Worm (Caenorhabditis elegans): ENCODE data around the gene sfxn-1.4.

The sfxn-1.4 gene

DNA sequence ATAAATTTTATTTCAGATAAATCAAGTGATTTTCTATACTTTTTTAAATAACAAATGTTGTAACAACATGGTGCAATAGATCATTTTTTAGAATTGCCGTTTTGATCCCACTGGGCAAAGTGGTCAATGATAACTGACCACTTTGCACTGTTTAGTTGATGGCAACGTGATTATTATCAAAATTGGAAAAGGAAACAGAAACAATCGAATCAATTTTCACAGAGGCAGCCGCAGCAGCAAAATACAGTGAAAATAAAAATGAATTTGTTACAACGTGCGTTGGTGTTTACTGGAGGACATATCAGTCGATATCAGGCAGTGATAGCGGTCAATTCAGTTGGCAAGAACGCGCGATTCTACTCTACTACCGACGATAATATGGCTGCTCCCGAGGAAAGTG lies 24.8 kb upstream of the sfxn-1.4 start, which contains the start of gene VF13D12L.3:
Gene VF13D12L.3 (plus strand): TSS at position 223 of the 400 bp plus-strand sequence.
- TF ChIP-seq pha-2 (tag; optimal IDR thresholded peaks at IDR 0.05), result no peak
- no peak for TF ChIP-seq Y22D7AL.16 (tag; optimal IDR thresholded peaks at IDR 0.05)
- TF ChIP-seq T23F11.4 (GFP tag; optimal IDR thresholded peaks at IDR 0.05), result no peak
- TF ChIP-seq pha-4 (tag; optimal IDR thresholded peaks at IDR 0.05), result no peak
- no peak for TF ChIP-seq ceh-22 (tag; optimal IDR thresholded peaks at IDR 0.05)
- TF ChIP-seq madf-2 (tag; optimal IDR thresholded peaks at IDR 0.05), result no peak
- no peak for TF ChIP-seq F13H6.1 (tag; optimal IDR thresholded peaks at IDR 0.05)
- no peak for TF ChIP-seq ets-4 (tag; optimal IDR thresholded peaks at IDR 0.05)

DNA sequence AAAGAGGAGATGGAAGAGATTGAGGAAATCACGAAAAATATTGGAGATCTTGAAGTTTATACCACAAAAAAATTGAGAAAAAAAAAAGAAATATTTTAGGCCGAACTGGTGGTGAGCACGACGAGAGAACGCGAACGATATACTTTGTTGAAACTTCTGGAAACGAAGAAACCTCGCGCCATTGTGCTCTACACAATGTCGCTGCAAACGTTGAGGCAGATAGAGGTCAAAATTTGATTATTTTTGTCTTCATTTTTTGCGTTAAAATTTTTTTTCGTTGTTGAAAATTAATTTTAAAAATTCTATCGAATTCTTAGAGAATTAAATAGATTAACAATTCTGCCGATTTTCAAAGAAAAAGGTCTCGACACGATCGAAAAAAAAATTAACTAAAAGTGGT lies 19.6 kb upstream of the sfxn-1.4 start:
- TF ChIP-seq npax-4 (tag; optimal IDR thresholded peaks at IDR 0.05), result no peak
- no peak for TF ChIP-seq nhr-232 (tag; optimal IDR thresholded peaks at IDR 0.05)
- no peak for TF ChIP-seq fkh-6 (tag; optimal IDR thresholded peaks at IDR 0.05)
- TF ChIP-seq gmeb-2 (tag; optimal IDR thresholded peaks at IDR 0.05), result no peak
- no peak for TF ChIP-seq K02D7.2 (tag; optimal IDR thresholded peaks at IDR 0.05)
- TF ChIP-seq ceh-22 (tag; optimal IDR thresholded peaks at IDR 0.05), result no peak
- no peak for TF ChIP-seq eyg-1 (tag; optimal IDR thresholded peaks at IDR 0.05)
- TF ChIP-seq dmd-4 (tag; optimal IDR thresholded peaks at IDR 0.05; ENCODE audit: borderline replicate concordance), result no peak
- no peak for TF ChIP-seq rnt-1 (tag; optimal IDR thresholded peaks at IDR 0.05)
- no peak for TF ChIP-seq unc-42 (tag; optimal IDR thresholded peaks at IDR 0.05)
- TF ChIP-seq fkh-10 (GFP tag; optimal IDR thresholded peaks at IDR 0.05), result no peak
- TF ChIP-seq pax-1 (tag; optimal IDR thresholded peaks at IDR 0.05), result no peak

DNA sequence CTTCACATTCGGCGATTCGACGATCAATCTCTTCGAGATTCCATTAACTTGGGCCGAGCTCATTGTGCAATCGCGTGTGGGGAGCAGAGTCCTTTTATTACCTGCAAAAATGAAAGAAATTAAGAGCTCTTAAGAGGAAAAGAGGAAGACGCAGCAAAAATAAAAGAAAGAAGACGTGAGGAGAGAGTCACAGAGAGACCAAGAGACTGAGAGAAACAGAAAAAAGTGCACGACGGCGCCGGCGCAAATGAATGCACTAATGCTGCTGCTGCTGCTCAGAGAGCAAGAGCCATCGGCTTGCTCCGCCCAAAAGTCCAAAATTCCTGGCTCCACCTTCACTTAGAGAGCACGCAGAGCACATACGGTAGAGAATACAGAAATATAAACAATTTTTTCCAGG lies 19.2 kb upstream of the sfxn-1.4 start, which contains the start of gene inos-1:
Gene inos-1 (minus strand): TSS at position 101 of the 400 bp plus-strand sequence.
- TF ChIP-seq pha-4 (tag; optimal IDR thresholded peaks at IDR 0.05) (no peak), unc-3 (GFP tag; conservative IDR thresholded peaks at IDR 0.05) (no peak), unc-3 (tag; optimal IDR thresholded peaks at IDR 0.05) (no peak), hlh-15 (tag; optimal IDR thresholded peaks at IDR 0.05) (no peak), ceh-22 (tag; optimal IDR thresholded peaks at IDR 0.05) (no peak), Y22D7AL.16 (tag; optimal IDR thresholded peaks at IDR 0.05) (no peak), ceh-30 (tag; optimal IDR thresholded peaks at IDR 0.05) (no peak), pax-1 (tag; optimal IDR thresholded peaks at IDR 0.05) (no peak), ztf-16 (tag; optimal IDR thresholded peaks at IDR 0.05) (no peak), odd-2 (tag; optimal IDR thresholded peaks at IDR 0.05) (no peak), ceh-19 (GFP tag; optimal IDR thresholded peaks at IDR 0.05) (no peak), hlh-6 (tag; optimal IDR thresholded peaks at IDR 0.05) (no peak), K02D7.2 (tag; optimal IDR thresholded peaks at IDR 0.05) (no peak), unc-86 (tag; optimal IDR thresholded peaks at IDR 0.05) (no peak), pat-9 (tag; optimal IDR thresholded peaks at IDR 0.05) (no peak), ceh-24 (tag; optimal IDR thresholded peaks at IDR 0.05) (no peak), ceh-6 (GFP tag; optimal IDR thresholded peaks at IDR 0.05) (no peak), ceh-34 (tag; optimal IDR thresholded peaks at IDR 0.05) (no peak), dve-1 (tag; optimal IDR thresholded peaks at IDR 0.05) (no peak), dmd-4 (tag; optimal IDR thresholded peaks at IDR 0.05; ENCODE audit: borderline replicate concordance) (no peak), ceh-18 (tag; optimal IDR thresholded peaks at IDR 0.05) (no peak)

- TF ChIP-seq pag-3 (tag; optimal IDR thresholded peaks at IDR 0.05; ENCODE audit: borderline replicate concordance) (no peak), hlh-6 (tag; optimal IDR thresholded peaks at IDR 0.05) (no peak), C38D4.7 (GFP tag; optimal IDR thresholded peaks at IDR 0.05) (no peak), hlh-15 (tag; optimal IDR thresholded peaks at IDR 0.05) (no peak), fax-1 (tag; optimal IDR thresholded peaks at IDR 0.05) (no peak), che-1 (tag; optimal IDR thresholded peaks at IDR 0.05) (no peak), ama-1 (optimal IDR thresholded peaks at IDR 0.05) (no peak), gmeb-2 (tag; optimal IDR thresholded peaks at IDR 0.05) (no peak), unc-3 (GFP tag; conservative IDR thresholded peaks at IDR 0.05) (no peak), unc-3 (tag; optimal IDR thresholded peaks at IDR 0.05) (no peak), npax-4 (tag; optimal IDR thresholded peaks at IDR 0.05) (no peak), sox-4 (tag; optimal IDR thresholded peaks at IDR 0.05) (no peak), lin-11 (tag; optimal IDR thresholded peaks at IDR 0.05) (no peak), ets-4 (tag; optimal IDR thresholded peaks at IDR 0.05) (no peak), ceh-48 (tag; optimal IDR thresholded peaks at IDR 0.05) (no peak), ceh-19 (GFP tag; optimal IDR thresholded peaks at IDR 0.05) (no peak), tbx-7 (tag; optimal IDR thresholded peaks at IDR 0.05) (no peak), F13H6.1 (tag; optimal IDR thresholded peaks at IDR 0.05) (no peak)
Measured at ce11 chrII:11695945-11696270, 14.9 kb upstream of the sfxn-1.4 start, which contains the start of gene xpf-1. TSS of gene xpf-1 (plus strand) at chrII:11696171.

All from whole organism, late embryonic.